Worm (Caenorhabditis elegans): Measurements from ENCODE around the gene clc-6.

clc-6 gene

DNA sequence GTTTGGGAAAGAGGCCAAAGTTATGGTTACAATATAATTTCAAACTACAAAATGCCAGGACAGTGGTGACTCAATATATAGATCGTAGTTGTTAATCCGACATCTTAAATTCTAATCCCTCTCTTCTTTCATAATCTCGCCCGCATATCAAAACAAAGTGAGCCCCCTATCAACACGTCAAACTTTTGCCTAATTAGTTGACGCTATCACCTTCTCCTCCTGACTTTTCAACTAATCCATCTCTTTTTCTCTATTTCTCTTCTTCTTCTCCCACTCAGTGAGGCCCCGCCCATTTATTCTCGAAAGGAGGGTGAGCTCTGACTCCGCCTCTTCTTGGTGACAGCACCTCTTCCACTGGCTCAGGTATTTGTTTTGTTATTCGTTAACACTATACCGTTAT lies 15.3 kb upstream of the clc-6 start:
- TF ChIP-seq jun-1 (tag; optimal IDR thresholded peaks at IDR 0.05) (no peak), fkh-10 (GFP tag; optimal IDR thresholded peaks at IDR 0.05) (peak; percentile 9), pax-3 (tag; optimal IDR thresholded peaks at IDR 0.05) (peak; percentile 47), zip-4 (GFP tag; optimal IDR thresholded peaks at IDR 0.05) (no peak), nhr-47 (tag; optimal IDR thresholded peaks at IDR 0.05) (peak; percentile 45), unc-98 (GFP tag; IDR thresholded peaks at IDR 0.05) (no peak), vab-15 (tag; optimal IDR thresholded peaks at IDR 0.05) (no peak), ces-1 (GFP tag; optimal IDR thresholded peaks at IDR 0.05) (no peak), ztf-11 (tag; optimal IDR thresholded peaks at IDR 0.05) (no peak), nhr-20 (tag; optimal IDR thresholded peaks at IDR 0.05) (peak; percentile 4), dsc-1 (tag; optimal IDR thresholded peaks at IDR 0.05) (peak; percentile 96), fkh-8 (tag; optimal IDR thresholded peaks at IDR 0.05) (peak; percentile 70)

DNA sequence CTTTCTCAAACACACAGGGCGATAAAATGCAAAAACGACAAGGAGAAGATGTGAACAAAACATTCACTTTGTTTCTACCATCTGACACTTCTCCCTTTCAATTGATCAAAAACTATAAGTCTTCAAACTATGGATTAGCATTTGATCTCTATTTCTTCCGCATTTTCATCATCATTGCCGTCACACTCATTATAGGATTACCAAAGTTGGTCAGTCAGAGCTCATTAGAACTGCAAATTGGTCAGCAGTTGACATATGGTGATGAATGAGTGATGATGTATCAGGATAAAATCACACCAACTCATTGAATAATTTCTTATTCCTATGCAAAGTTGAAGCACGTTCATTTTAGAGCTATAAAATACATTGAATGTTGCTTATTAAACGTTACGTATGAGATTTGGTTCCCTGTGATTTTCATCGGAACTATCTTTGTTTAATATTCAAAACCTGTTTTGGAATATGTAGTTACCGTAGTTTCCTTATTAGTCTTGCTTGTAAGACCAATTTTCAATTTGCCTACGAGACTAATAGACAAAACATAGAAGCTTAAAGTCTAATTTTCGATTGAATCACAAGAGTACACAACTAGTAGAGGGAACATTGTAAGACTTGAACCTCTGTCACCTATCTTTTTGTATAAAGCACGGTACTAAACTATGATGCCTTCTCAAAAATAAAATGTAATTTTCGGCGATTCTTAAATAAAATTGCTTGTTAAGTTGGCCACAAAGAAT lies 13.6 kb upstream of the clc-6 start:
- TF ChIP-seq dsc-1 (tag; optimal IDR thresholded peaks at IDR 0.05), result peak; percentile 95
- peak; percentile 44 for TF ChIP-seq fkh-8 (tag; optimal IDR thresholded peaks at IDR 0.05)
- TF ChIP-seq Y116A8C.19 (tag; optimal IDR thresholded peaks at IDR 0.05; ENCODE audit: borderline replicate concordance), result no peak
- peak; percentile 17 for TF ChIP-seq pax-3 (tag; optimal IDR thresholded peaks at IDR 0.05)
- no peak for TF ChIP-seq vab-15 (tag; optimal IDR thresholded peaks at IDR 0.05)
- peak; percentile 40 for TF ChIP-seq blmp-1 (tag; optimal IDR thresholded peaks at IDR 0.05)
- peak; percentile 32 for TF ChIP-seq ceh-8 (GFP tag; optimal IDR thresholded peaks at IDR 0.05)

DNA sequence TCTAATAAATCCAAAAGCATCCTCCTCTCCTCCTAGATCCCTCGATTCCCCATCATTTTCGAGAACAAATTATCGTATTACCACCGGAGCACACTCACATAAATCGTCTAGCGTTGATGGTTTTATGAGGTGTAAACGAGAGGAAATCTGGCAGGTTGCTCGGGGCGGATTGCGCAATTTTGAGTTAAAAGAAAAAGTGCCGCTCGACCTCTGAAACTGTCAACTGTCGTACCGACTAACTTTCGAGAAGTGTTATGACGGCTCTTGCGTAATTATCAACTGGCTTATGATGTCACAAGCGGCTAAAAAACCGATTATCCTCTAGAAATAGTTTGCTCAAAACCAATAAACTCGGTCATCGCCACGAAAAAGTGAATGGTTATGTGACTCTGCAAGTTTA lies 10.5 kb upstream of the clc-6 start:
- TF ChIP-seq efl-1 (optimal IDR thresholded peaks at IDR 0.05) (no peak), efl-1 (GFP tag; optimal IDR thresholded peaks at IDR 0.05 in 1 of 2) (no peak), fkh-8 (tag; optimal IDR thresholded peaks at IDR 0.05) (no peak)

DNA sequence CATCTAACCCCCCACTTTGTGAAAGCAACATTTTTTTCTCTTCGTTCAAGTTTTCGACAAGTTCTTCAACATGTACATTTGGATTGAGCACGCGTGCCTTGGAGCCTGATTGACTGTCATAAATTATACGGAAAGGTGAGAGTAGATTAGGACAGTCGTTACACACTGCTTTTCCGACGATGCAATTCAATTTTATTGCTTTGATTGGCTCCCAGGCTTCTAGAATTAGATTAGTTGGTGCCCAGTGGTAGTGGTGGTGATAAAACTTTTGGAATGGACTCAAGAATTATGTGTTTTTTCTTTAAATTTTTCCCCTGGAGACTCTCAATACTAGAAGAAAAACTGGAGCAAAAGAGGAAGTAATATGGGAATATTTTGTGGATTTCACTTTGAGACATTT lies 8.4 kb upstream of the clc-6 start:
- no peak for TF ChIP-seq lin-35 (GFP tag; optimal IDR thresholded peaks at IDR 0.05)
- TF ChIP-seq nhr-77 (tag; optimal IDR thresholded peaks at IDR 0.05), result no peak
- no peak for TF ChIP-seq lir-3 (tag; optimal IDR thresholded peaks at IDR 0.05; ENCODE audit: poor library complexity)
- no peak for TF ChIP-seq C16A3.4 (tag; optimal IDR thresholded peaks at IDR 0.05)
- TF ChIP-seq efl-1 (optimal IDR thresholded peaks at IDR 0.05), result no peak
- no peak for TF ChIP-seq efl-1 (GFP tag; optimal IDR thresholded peaks at IDR 0.05 in 1 of 2)
- TF ChIP-seq nhr-85 (tag), result no peak
- no peak for TF ChIP-seq pqm-1 (tag; optimal IDR thresholded peaks at IDR 0.05)
- TF ChIP-seq fos-1 (tag; optimal IDR thresholded peaks at IDR 0.05), result no peak
- no peak for TF ChIP-seq vab-15 (tag; optimal IDR thresholded peaks at IDR 0.05)
- no peak for TF ChIP-seq jun-1 (tag; optimal IDR thresholded peaks at IDR 0.05)

DNA sequence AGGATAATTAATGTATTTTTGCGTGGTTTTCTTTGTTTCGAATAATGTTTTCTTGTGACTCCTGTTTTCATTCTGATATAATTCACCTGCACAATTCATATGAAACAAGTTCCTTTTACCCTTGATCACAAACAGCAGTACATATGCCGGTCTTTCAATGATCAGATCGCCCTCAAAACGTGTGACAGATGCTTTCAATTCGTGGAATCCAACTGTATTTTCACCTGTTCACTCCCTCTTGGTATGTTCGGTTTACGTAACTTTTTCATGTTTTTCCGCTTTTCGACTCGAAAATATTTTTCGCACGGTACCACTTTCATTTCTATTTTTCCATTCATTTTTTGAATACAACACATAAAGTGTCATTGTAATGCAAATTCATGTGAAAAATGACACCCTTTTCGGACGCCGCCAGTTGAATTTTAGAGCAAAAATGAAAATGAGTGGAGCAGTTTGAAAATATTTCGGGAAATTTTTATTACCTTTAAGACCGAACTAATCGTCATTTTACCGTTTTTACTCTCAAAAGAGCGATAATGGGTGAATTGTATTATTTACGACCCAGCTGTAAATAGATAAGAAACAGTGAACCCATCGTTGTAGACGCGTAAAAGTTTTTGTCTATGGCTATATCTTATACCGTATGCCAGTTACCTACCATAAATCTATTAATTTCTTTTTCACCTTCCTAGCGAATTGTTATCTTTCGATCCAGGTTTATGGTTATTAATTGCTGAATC lies 6.0 kb upstream of the clc-6 start, which contains the start of gene K10D6.4:
K10D6.4 (plus strand) TSS at position 100 of the 740 bp plus-strand sequence.
- TF ChIP-seq snpc-4 (tag; optimal IDR thresholded peaks at IDR 0.05) (no peak), elt-2 (tag; optimal IDR thresholded peaks at IDR 0.05) (peak; percentile 50), nhr-12 (tag; optimal IDR thresholded peaks at IDR 0.05) (no peak), fos-1 (tag; optimal IDR thresholded peaks at IDR 0.05) (no peak), hlh-4 (tag; optimal IDR thresholded peaks at IDR 0.05) (peak; percentile 99), nhr-71 (tag; optimal IDR thresholded peaks at IDR 0.05) (peak; percentile 17), efl-1 (optimal IDR thresholded peaks at IDR 0.05) (no peak), efl-1 (GFP tag; optimal IDR thresholded peaks at IDR 0.05 in 1 of 2) (peak in 1 of 2 experiments; percentile 47), fkh-8 (tag; optimal IDR thresholded peaks at IDR 0.05) (peak; percentile 8), irx-1 (tag; optimal IDR thresholded peaks at IDR 0.05) (no peak), ces-1 (GFP tag; optimal IDR thresholded peaks at IDR 0.05) (no peak), unc-62 (GFP tag; optimal IDR thresholded peaks at IDR 0.05) (no peak)

Data from whole organism, L1 larva.